Fruit fly (Drosophila melanogaster): ENCODE data around the gene CG43082.

Gene CG43082

dm6 chr3L:15625676-15626414 is 35.8 kb upstream of the CG43082 start (continued):
- TF ChIP-seq CG10321 (GFP tag; IDR thresholded peaks at IDR 0.05) (no peak), usp (GFP tag; optimal IDR thresholded peaks at IDR 0.05) (no peak), rib (GFP tag; IDR thresholded peaks at IDR 0.05) (no peak), CG18619 (GFP tag; optimal IDR thresholded peaks at IDR 0.05) (peak; percentile 87), ham (GFP tag; IDR thresholded peaks at IDR 0.05) (no peak), CG12769 (tag; optimal IDR thresholded peaks at IDR 0.05) (no peak), CG10959 (GFP tag; IDR thresholded peaks at IDR 0.05) (peak; percentile 7; the same call in 1 of the 2 replicates), CG42726 (GFP tag; IDR thresholded peaks at IDR 0.05; ENCODE audit: partially characterized antibody) (no peak), repo (GFP tag; optimal IDR thresholded peaks at IDR 0.05) (no peak), CG9876 (GFP tag; optimal IDR thresholded peaks at IDR 0.05) (no peak), Hmr (GFP tag; optimal IDR thresholded peaks at IDR 0.05) (peak; percentile 88), CG11456 (GFP tag; IDR thresholded peaks at IDR 0.05) (no peak; the same call in 2 of the 3 replicates), al (GFP tag; IDR thresholded peaks at IDR 0.05) (peak; percentile 88), Chrac-16 (GFP tag; optimal IDR thresholded peaks at IDR 0.05) (peak; percentile 83), Dbx (GFP tag; IDR thresholded peaks at IDR 0.05) (peak; percentile 71; the same call in 2 of the 3 replicates), hb (GFP tag; IDR thresholded peaks at IDR 0.05; ENCODE audit: partially characterized antibody) (no peak), NC2α (GFP tag; optimal IDR thresholded peaks at IDR 0.05) (no peak), tgo (GFP tag; IDR thresholded peaks at IDR 0.05) (peak; percentile 88), MBD-R2 (GFP tag; IDR thresholded peaks at IDR 0.05) (no peak), CG10274 (GFP tag; optimal IDR thresholded peaks at IDR 0.05) (peak; percentile 59), CG12391 (tag; optimal IDR thresholded peaks at IDR 0.05) (peak; percentile 93), eyg (GFP tag; optimal IDR thresholded peaks at IDR 0.05) (no peak), stc (GFP tag; IDR thresholded peaks at IDR 0.05) (peak; percentile 87), CG11504 (tag; optimal IDR thresholded peaks at IDR 0.05) (peak; percentile 96), crp (GFP tag; optimal IDR thresholded peaks at IDR 0.05) (peak in 1 of 2 experiments; percentile 43), ERR (GFP tag; optimal IDR thresholded peaks at IDR 0.05) (no peak), ci (GFP tag; IDR thresholded peaks at IDR 0.05) (peak; percentile 72), sima (GFP tag; optimal IDR thresholded peaks at IDR 0.05) (no peak), br (optimal IDR thresholded peaks at IDR 0.05) (no peak), mam (GFP tag; optimal IDR thresholded peaks at IDR 0.05) (peak; percentile 55), CG14441 (GFP tag; IDR thresholded peaks at IDR 0.05) (peak; percentile 86), Hr3 (GFP tag; optimal IDR thresholded peaks at IDR 0.05) (peak; percentile 91), fd3F (GFP tag; optimal IDR thresholded peaks at IDR 0.05) (peak; percentile 89), chif (GFP tag; optimal IDR thresholded peaks at IDR 0.05) (peak; percentile 23 to 65), wdn (GFP tag; IDR thresholded peaks at IDR 0.05) (peak; percentile 48; the same call in 1 of the 2 replicates), CG2889 (GFP tag; IDR thresholded peaks at IDR 0.05) (peak; percentile 59), dm (GFP tag; optimal IDR thresholded peaks at IDR 0.05) (no peak), scrt (GFP tag; optimal IDR thresholded peaks at IDR 0.05) (peak; percentile 78), CG4328 (GFP tag; optimal IDR thresholded peaks at IDR 0.05) (peak; percentile 75), CoRest (tag; optimal IDR thresholded peaks at IDR 0.05) (peak; percentile 97), Hsf (GFP tag; optimal IDR thresholded peaks at IDR 0.05) (peak; percentile 69), CG1529 (GFP tag; optimal IDR thresholded peaks at IDR 0.05) (peak; percentile 87), ken (GFP tag; IDR thresholded peaks at IDR 0.05) (peak; percentile 63; the same call in 2 of the 3 replicates), CG8924 (tag; optimal IDR thresholded peaks at IDR 0.05) (peak; percentile 95), psq (GFP tag; optimal IDR thresholded peaks at IDR 0.05) (peak; percentile 59), CG17328 (GFP tag; IDR thresholded peaks at IDR 0.05) (peak; percentile 74), pfk (GFP tag; optimal IDR thresholded peaks at IDR 0.05) (no peak), CG11247 (GFP tag; IDR thresholded peaks at IDR 0.05) (no peak; the same call in 1 of the 2 replicates), CHES-1-like (GFP tag; optimal IDR thresholded peaks at IDR 0.05) (peak; percentile 1), CG15601 (tag; optimal IDR thresholded peaks at IDR 0.05) (peak; percentile 91)
